Worm (Caenorhabditis elegans) whole organism, L3 larva: Measurements from ENCODE around the gene K09E2.3.

Experiments
- fkh-10 ChIP-seq: sonication (generic microtip); optimal IDR thresholded peaks from 2 replicates; lab custom pipeline; 2017; ENCODE audit warnings: missing biosample characterization, missing genetic modification reagents, missing genetic modification characterization
- fos-1 ChIP-seq: fragments of 150-350 bp; optimal IDR thresholded peaks from 2 replicates; lab custom pipeline; 2014; ENCODE audit warnings: missing biosample characterization, missing genetic modification characterization
- lin-15B ChIP-seq: fragments of 150-350 bp; optimal IDR thresholded peaks from 2 replicates; lab custom pipeline; 2014; ENCODE audit warnings: missing biosample characterization, missing genetic modification characterization

ce11 chrX:8719888-8720287, 47.0 kb downstream of the K09E2.3 start:
- TF ChIP-seq lin-15B (tag; lab: Kevin White, UChicago) (no peak), fos-1 (no peak), fkh-10 (GFP tag; lab: Kevin White, UChicago) (no peak)
